Worm (Caenorhabditis elegans): Measurements from ENCODE around the gene mdh-1.

- TF ChIP-seq nhr-120 (GFP tag; IDR thresholded peaks at IDR 0.05): no peak
- no peak for TF ChIP-seq lir-1 (GFP tag; conservative IDR thresholded peaks at IDR 0.05)
- TF ChIP-seq ztf-22 (GFP tag; optimal IDR thresholded peaks at IDR 0.05): no peak
- TF ChIP-seq Y79H2A.3 (GFP tag; conservative IDR thresholded peaks at IDR 0.05): no peak
- TF ChIP-seq madf-8 (GFP tag; conservative IDR thresholded peaks at IDR 0.05): no peak
- TF ChIP-seq snpc-1.3 (tag; optimal IDR thresholded peaks at IDR 0.05; ENCODE audit: insufficient read depth): no peak
- TF ChIP-seq unc-130 (GFP tag; optimal IDR thresholded peaks at IDR 0.05): no peak
These were observed 25.5 kb upstream of the mdh-1 start for ce11 chrV:6541875-6542274.

Measured in whole organism, young adult.